Worm (Caenorhabditis elegans): ENCODE measurements around the gene C09F12.3.

The C09F12.3 gene

ce11 chrX:11035563-11035962 is 7.1 kb downstream of the C09F12.3 start:
- TF ChIP-seq ztf-11 (tag; optimal IDR thresholded peaks at IDR 0.05) (no peak), arid-1 (GFP tag; conservative IDR thresholded peaks at IDR 0.05) (no peak), cey-2 (tag; optimal IDR thresholded peaks at IDR 0.05; ENCODE audit: borderline replicate concordance, insufficient read depth) (no peak), hlh-30 (tag; optimal IDR thresholded peaks at IDR 0.05; ENCODE audit: insufficient read depth) (no peak), lir-3 (tag; optimal IDR thresholded peaks at IDR 0.05) (no peak), hlh-11 (tag; optimal IDR thresholded peaks at IDR 0.05) (peak; percentile 13), gei-8 (GFP tag; optimal IDR thresholded peaks at IDR 0.05) (no peak), saeg-2 (GFP tag; IDR thresholded peaks at IDR 0.05) (no peak), nhr-11 (tag; optimal IDR thresholded peaks at IDR 0.05) (peak; percentile 53), mxl-2 (GFP tag; conservative IDR thresholded peaks at IDR 0.05) (no peak), daf-16 (GFP tag; optimal IDR thresholded peaks at IDR 0.05) (peak in 1 of 2 experiments; percentile 67), daf-16 (tag; optimal IDR thresholded peaks at IDR 0.05) (no peak)

ce11 chrX:11034430-11035117 is 8.1 kb downstream of the C09F12.3 start:
- TF ChIP-seq aha-1 (tag) (peak; percentile 4), D1046.2 (GFP tag; IDR thresholded peaks at IDR 0.05) (no peak), lin-29 (GFP tag; IDR thresholded peaks at IDR 0.05) (no peak), lim-7 (GFP tag; IDR thresholded peaks at IDR 0.05) (no peak), fkh-10 (GFP tag; optimal IDR thresholded peaks at IDR 0.05) (peak; percentile 35), ceh-44 (GFP tag; IDR thresholded peaks at IDR 0.05) (0 out of 2 replicates have a peak, but pooled peaks have one; percentile 14), mep-1 (tag; optimal IDR thresholded peaks at IDR 0.05) (peak; percentile 50), nhr-48 (tag; optimal IDR thresholded peaks at IDR 0.05) (no peak), hmg-1.1 (GFP tag; IDR thresholded peaks at IDR 0.05) (peak; percentile 54), ceh-28 (tag; optimal IDR thresholded peaks at IDR 0.05) (peak; percentile 28), mes-2 (tag; optimal IDR thresholded peaks at IDR 0.05; ENCODE audit: poor library complexity, severe bottlenecking) (peak; percentile 38), hlh-11 (tag; optimal IDR thresholded peaks at IDR 0.05) (peak; percentile 30), hif-1 (tag; optimal IDR thresholded peaks at IDR 0.05) (peak in 1 of 2 experiments; percentile 42), F37D6.2 (tag; optimal IDR thresholded peaks at IDR 0.05) (peak; percentile 10), zfp-2 (tag; optimal IDR thresholded peaks at IDR 0.05) (no peak), nhr-28 (tag; optimal IDR thresholded peaks at IDR 0.05) (peak; percentile 11), dve-1 (tag; optimal IDR thresholded peaks at IDR 0.05; ENCODE audit: insufficient read depth) (peak; percentile 59), rbr-2 (tag; optimal IDR thresholded peaks at IDR 0.05) (peak; percentile 25), lsy-2 (tag; optimal IDR thresholded peaks at IDR 0.05) (peak in 1 of 2 experiments; percentile 47), daf-16 (GFP tag; optimal IDR thresholded peaks at IDR 0.05) (no peak), daf-16 (tag; optimal IDR thresholded peaks at IDR 0.05) (peak; percentile 73), unc-62 (GFP tag; optimal IDR thresholded peaks at IDR 0.05 in 1 of 2) (peak in 1 of 2 experiments; percentile 93), unc-62 (tag; optimal IDR thresholded peaks at IDR 0.05) (no peak), set-16 (GFP tag; IDR thresholded peaks at IDR 0.05) (peak; percentile 72), hlh-30 (tag; optimal IDR thresholded peaks at IDR 0.05; ENCODE audit: insufficient read depth) (peak; percentile 16)

- TF ChIP-seq unc-62 (GFP tag; optimal IDR thresholded peaks at IDR 0.05 in 1 of 2) (peak in 1 of 2 experiments; percentile 51), unc-62 (tag; optimal IDR thresholded peaks at IDR 0.05) (no peak), skn-1 (tag; optimal IDR thresholded peaks at IDR 0.05) (no peak), aha-1 (tag) (peak; percentile 64)
Observed at ce11 chrX:11033952-11034287, 8.8 kb downstream of the C09F12.3 start.
